Worm (Caenorhabditis elegans) whole organism, L4/young adult: ENCODE data around the gene F08F3.1.

Source experiments
- W03F9.2 ChIP-seq: fragments of 150-350 bp; optimal IDR thresholded peaks from 2 replicates; lab custom pipeline; 2014; ENCODE audit warnings: missing biosample characterization, missing genetic modification characterization
- dao-5 ChIP-seq: sonication (generic microtip); optimal IDR thresholded peaks from 2 replicates; lab custom pipeline; 2016; ENCODE audit warnings: missing genotype, missing genetic modification characterization, moderate library complexity, missing compliant biosample characterization
- him-1 ChIP-seq: sonication (generic microtip); optimal IDR thresholded peaks from 2 replicates; lab custom pipeline; 2016; ENCODE audit warnings: missing genotype, missing genetic modification reagents, missing genetic modification characterization, missing compliant biosample characterization

Gene F08F3.1

ce11 chrV:5484866-5485265 is 38.9 kb downstream of the F08F3.1 start, which contains the start of gene srg-65:
srg-65 (minus strand) TSS chrV:5484966.
- TF ChIP-seq W03F9.2 (tag; lab: Kevin White, UChicago) = no peak
- no peak for TF ChIP-seq him-1 (tag; lab: Kevin White, UChicago)
- TF ChIP-seq dao-5 (tag; lab: Kevin White, UChicago) = no peak

ce11 chrV:5487180-5487579 is 41.2 kb downstream of the F08F3.1 start:
- TF ChIP-seq him-1 (tag; lab: Kevin White, UChicago) (no peak), dao-5 (tag; lab: Kevin White, UChicago) (no peak), W03F9.2 (tag; lab: Kevin White, UChicago) (no peak)

- TF ChIP-seq W03F9.2 (tag; lab: Kevin White, UChicago) = no peak
- TF ChIP-seq dao-5 (tag; lab: Kevin White, UChicago) = no peak
- no peak for TF ChIP-seq him-1 (tag; lab: Kevin White, UChicago)
Measured at ce11 chrV:5488766-5489165, 42.8 kb downstream of the F08F3.1 start, which contains the start of gene grl-18. grl-18 (minus strand) TSS chrV:5488866.

- no peak for TF ChIP-seq dao-5 (tag; lab: Kevin White, UChicago)
- no peak for TF ChIP-seq him-1 (tag; lab: Kevin White, UChicago)
- TF ChIP-seq W03F9.2 (tag; lab: Kevin White, UChicago) = no peak
Measured at ce11 chrV:5490205-5490604, 44.3 kb downstream of the F08F3.1 start, which contains the start of gene T05C3.6. T05C3.6 (plus strand) TSS chrV:5490445.

ce11 chrV:5493447-5493846 is 47.5 kb downstream of the F08F3.1 start, which contains the start of gene T05C3.2:
T05C3.2 (plus strand) TSS chrV:5493747.
- no peak for TF ChIP-seq dao-5 (tag; lab: Kevin White, UChicago)
- TF ChIP-seq W03F9.2 (tag; lab: Kevin White, UChicago) = no peak
- TF ChIP-seq him-1 (tag; lab: Kevin White, UChicago) = no peak
